Fruit fly (Drosophila melanogaster) whole organism, embryonic: ENCODE measurements around the gene FBXO11.

Experiments
- ATbp ChIP-seq: fragments of 200-800 bp; sonication (Bioruptor generic); optimal IDR thresholded peaks from 2 replicates; lab custom pipeline; 2017; ENCODE audit warnings: missing biosample characterization, mild to moderate bottlenecking, missing genetic modification characterization, missing genetic modification reagents
- CG11504 ChIP-seq: fragments of 200-800 bp; sonication (Bioruptor generic); optimal IDR thresholded peaks from 3 replicates; lab custom pipeline; 2019; ENCODE audit warnings: missing biosample characterization, mild to moderate bottlenecking, missing genetic modification characterization, moderate library complexity
- CG11696 ChIP-seq: fragments of 200-800 bp; sonication (Bioruptor generic); IDR thresholded peaks from 2 replicates; pipeline ENCODE4 v1.3.6; 2022; ENCODE audit warnings: missing biosample characterization, missing genetic modification characterization
- CG12219 ChIP-seq: fragments of 200-800 bp; sonication (Bioruptor generic); optimal IDR thresholded peaks from 3 replicates; lab custom pipeline; 2018; ENCODE audit warnings: missing biosample characterization, mild to moderate bottlenecking, missing genetic modification characterization
- CG12391 ChIP-seq: fragments of 200-800 bp; sonication (Bioruptor generic); optimal IDR thresholded peaks from 3 replicates; lab custom pipeline; 2018; ENCODE audit warnings: missing biosample characterization, mild to moderate bottlenecking, missing genetic modification characterization, moderate library complexity
- CG1529 ChIP-seq: fragments of 200-800 bp; sonication (Bioruptor generic); optimal IDR thresholded peaks from 3 replicates; lab custom pipeline; 2018; ENCODE audit warnings: missing biosample characterization, missing genetic modification characterization
- CG15601 ChIP-seq: fragments of 200-800 bp; sonication (Bioruptor generic); optimal IDR thresholded peaks from 3 replicates; lab custom pipeline; 2019; ENCODE audit warnings: missing biosample characterization, mild to moderate bottlenecking, missing genetic modification characterization, moderate library complexity
- CG1603 ChIP-seq: fragments of 200-800 bp; sonication (Bioruptor generic); optimal IDR thresholded peaks from 2 replicates; lab custom pipeline; 2019; ENCODE audit warnings: missing biosample characterization, mild to moderate bottlenecking, missing genetic modification characterization, moderate library complexity
- CG16815 ChIP-seq: fragments of 200-800 bp; sonication (Bioruptor generic); optimal IDR thresholded peaks from 3 replicates; lab custom pipeline; 2017; ENCODE audit warnings: missing biosample characterization, mild to moderate bottlenecking, missing genetic modification characterization
- CG16863 ChIP-seq: fragments of 200-800 bp; sonication (Bioruptor generic); optimal IDR thresholded peaks from 3 replicates; lab custom pipeline; 2016; ENCODE audit warnings: missing biosample characterization, missing genetic modification characterization
- CG18599 ChIP-seq: fragments of 200-800 bp; sonication (Bioruptor generic); optimal IDR thresholded peaks from 3 replicates; lab custom pipeline; 2017; ENCODE audit warnings: missing biosample characterization, missing genetic modification characterization, mild to moderate bottlenecking, moderate library complexity, missing genetic modification reagents
- CG2120 ChIP-seq: fragments of 200-800 bp; sonication (Bioruptor generic); optimal IDR thresholded peaks from 3 replicates; lab custom pipeline; 2016; ENCODE audit warnings: missing biosample characterization, missing genetic modification characterization
- CG2712 ChIP-seq: fragments of 200-800 bp; optimal IDR thresholded peaks from 3 replicates; lab custom pipeline; 2019; ENCODE audit warnings: missing biosample characterization, mild to moderate bottlenecking, missing genetic modification characterization, moderate library complexity
- CG7839 ChIP-seq: fragments of 200-800 bp; sonication (Bioruptor generic); optimal IDR thresholded peaks from 3 replicates; lab custom pipeline; 2018; ENCODE audit warnings: missing biosample characterization, mild to moderate bottlenecking, missing genetic modification characterization, moderate library complexity
- CG8290 ChIP-seq, 3 experiments: fragments of 200-800 bp; sonication (Bioruptor generic); optimal IDR thresholded peaks; 2 replicates each; lab custom pipeline; 2016 to 2019; ENCODE audit warnings: missing biosample characterization in 3 of 3, missing genetic modification characterization in 3 of 3, mild to moderate bottlenecking in 2 of 3, moderate library complexity in 1 of 3
- CG8388 ChIP-seq: fragments of 200-800 bp; sonication (Bioruptor generic); optimal IDR thresholded peaks from 2 replicates; lab custom pipeline; 2019; ENCODE audit warnings: missing biosample characterization, mild to moderate bottlenecking, missing genetic modification characterization, moderate library complexity
- D19A ChIP-seq: fragments of 200-800 bp; optimal IDR thresholded peaks from 3 replicates; lab custom pipeline; 2019; ENCODE audit warnings: missing biosample characterization, mild to moderate bottlenecking, missing genetic modification characterization, moderate library complexity
- Dek ChIP-seq: fragments of 200-800 bp; sonication (Bioruptor generic); optimal IDR thresholded peaks from 3 replicates; lab custom pipeline; 2019; ENCODE audit warnings: missing biosample characterization, mild to moderate bottlenecking, missing genetic modification characterization, moderate library complexity
- Dp ChIP-seq: fragments of 200-800 bp; sonication (Bioruptor generic); optimal IDR thresholded peaks from 2 replicates; lab custom pipeline; 2018; ENCODE audit warnings: missing biosample characterization, mild to moderate bottlenecking, missing genetic modification characterization, moderate library complexity
- Fer1 ChIP-seq: fragments of 200-800 bp; sonication (Bioruptor generic); optimal IDR thresholded peaks from 2 replicates; lab custom pipeline; 2017; ENCODE audit warnings: missing biosample characterization, mild to moderate bottlenecking, missing genetic modification characterization
- Hr51 ChIP-seq, 2 experiments: fragments of 200-800 bp; sonication (Bioruptor generic); optimal IDR thresholded peaks; 2 replicates in 1 of 2; 3 replicates in 1 of 2; lab custom pipeline; 2016 to 2018; ENCODE audit warnings: missing biosample characterization in 2 of 2, missing genetic modification characterization in 2 of 2, mild to moderate bottlenecking in 1 of 2, moderate library complexity in 1 of 2
- Mes4 ChIP-seq: fragments of 200-800 bp; sonication (Bioruptor generic); optimal IDR thresholded peaks from 2 replicates; lab custom pipeline; 2016; ENCODE audit warnings: missing biosample characterization, missing genetic modification characterization
- Opbp ChIP-seq: fragments of 200-800 bp; sonication (Bioruptor generic); IDR thresholded peaks from 3 replicates; pipeline ENCODE4 v1.3.6; 2022; ENCODE audit warnings: missing biosample characterization, missing genetic modification characterization; ENCODE audit not compliant: partially characterized antibody
- PHDP ChIP-seq: fragments of 200-800 bp; sonication (Bioruptor generic); optimal IDR thresholded peaks from 3 replicates; lab custom pipeline; 2018; ENCODE audit warnings: missing biosample characterization, mild to moderate bottlenecking, missing genetic modification characterization, moderate library complexity
- Ptx1 ChIP-seq: fragments of 200-800 bp; sonication (Bioruptor generic); IDR thresholded peaks from 2 replicates; pipeline ENCODE4 v1.3.6; 2022; ENCODE audit warnings: missing biosample characterization, missing genetic modification characterization
- Rfx ChIP-seq: fragments of 200-800 bp; sonication (Bioruptor generic); IDR thresholded peaks from 2 replicates; pipeline ENCODE4 v1.3.6; 2022; ENCODE audit warnings: missing biosample characterization, missing genetic modification characterization
- Sox102F ChIP-seq: fragments of 200-800 bp; sonication (Bioruptor generic); optimal IDR thresholded peaks from 2 replicates; lab custom pipeline; 2018; ENCODE audit warnings: missing biosample characterization, mild to moderate bottlenecking, missing genetic modification characterization, moderate library complexity
- Xbp1 ChIP-seq: fragments of 200-800 bp; sonication (Bioruptor generic); optimal IDR thresholded peaks from 3 replicates; lab custom pipeline; 2016; ENCODE audit warnings: missing biosample characterization, mild to moderate bottlenecking, missing genetic modification characterization
- ap ChIP-seq: fragments of 200-800 bp; sonication (Bioruptor generic); IDR thresholded peaks from 2 replicates; pipeline ENCODE4 v1.3.6; 2022; ENCODE audit warnings: missing biosample characterization, missing genetic modification characterization
- bsh ChIP-seq, 2 experiments: fragments of 200-800 bp; sonication (Bioruptor generic); optimal IDR thresholded peaks; 2 replicates each; lab custom pipeline; 2017 to 2018; ENCODE audit warnings: mild to moderate bottlenecking in 2 of 2, missing biosample characterization in 2 of 2, missing genetic modification characterization in 2 of 2, moderate library complexity in 1 of 2
- crol ChIP-seq: fragments of 200-800 bp; sonication (Bioruptor generic); IDR thresholded peaks from 2 replicates; pipeline ENCODE4 v1.3.6; 2022; ENCODE audit warnings: missing biosample characterization, missing genetic modification characterization
- dmrt99B ChIP-seq: fragments of 200-800 bp; sonication (Bioruptor generic); optimal IDR thresholded peaks from 2 replicates; lab custom pipeline; 2018; ENCODE audit warnings: missing biosample characterization, mild to moderate bottlenecking, missing genetic modification characterization, moderate library complexity
- fd96Cb ChIP-seq: fragments of 200-800 bp; sonication (Bioruptor generic); optimal IDR thresholded peaks from 2 replicates; lab custom pipeline; 2018; ENCODE audit warnings: missing biosample characterization, mild to moderate bottlenecking, missing genetic modification characterization, moderate library complexity
- gem ChIP-seq: fragments of 200-800 bp; sonication (Bioruptor generic); optimal IDR thresholded peaks from 2 replicates; lab custom pipeline; 2019; ENCODE audit warnings: missing biosample characterization, mild to moderate bottlenecking, missing genetic modification characterization, moderate library complexity
- grau ChIP-seq: fragments of 200-800 bp; optimal IDR thresholded peaks from 3 replicates; lab custom pipeline; 2019; ENCODE audit warnings: missing biosample characterization, mild to moderate bottlenecking, missing genetic modification characterization, moderate library complexity
- gsb-n ChIP-seq: fragments of 200-800 bp; sonication (Bioruptor generic); optimal IDR thresholded peaks from 3 replicates; lab custom pipeline; 2018; ENCODE audit warnings: missing biosample characterization, mild to moderate bottlenecking, missing genetic modification characterization
- kni ChIP-seq: fragments of 200-800 bp; sonication (Bioruptor generic); optimal IDR thresholded peaks from 3 replicates; lab custom pipeline; 2017; ENCODE audit warnings: mild to moderate bottlenecking, missing biosample characterization, missing genetic modification reagents, missing genetic modification characterization
- lab ChIP-seq: fragments of 200-800 bp; sonication (Bioruptor generic); optimal IDR thresholded peaks from 3 replicates; lab custom pipeline; 2017; ENCODE audit warnings: missing biosample characterization, missing genetic modification characterization, mild to moderate bottlenecking, moderate library complexity, missing genetic modification reagents
- nmo ChIP-seq: fragments of 200-800 bp; sonication (Bioruptor generic); optimal IDR thresholded peaks from 2 replicates; lab custom pipeline; 2018; ENCODE audit warnings: missing biosample characterization, mild to moderate bottlenecking, missing genetic modification characterization, moderate library complexity
- row ChIP-seq: fragments of 200-800 bp; sonication (Bioruptor generic); IDR thresholded peaks from 3 replicates; pipeline ENCODE4 v1.3.6; 2022; ENCODE audit warnings: missing biosample characterization, missing genetic modification characterization
- sens ChIP-seq: fragments of 200-800 bp; sonication (Bioruptor generic); peaks from one replicate; lab custom pipeline; 2016; ENCODE audit warnings: missing biosample characterization, missing genetic modification characterization
- so ChIP-seq: fragments of 200-800 bp; sonication (Bioruptor generic); IDR thresholded peaks from 3 replicates; pipeline ENCODE4 v1.3.6; 2022; ENCODE audit warnings: missing biosample characterization, missing genetic modification characterization
- vvl ChIP-seq: fragments of 200-800 bp; sonication (Bioruptor generic); IDR thresholded peaks from 2 replicates; pipeline ENCODE4 v1.3.6; 2022; ENCODE audit warnings: missing biosample characterization, missing genetic modification characterization
- wek ChIP-seq: fragments of 200-800 bp; sonication (Bioruptor generic); optimal IDR thresholded peaks from 3 replicates; lab custom pipeline; 2018; ENCODE audit warnings: missing biosample characterization, mild to moderate bottlenecking, missing genetic modification characterization, moderate library complexity

The FBXO11 gene

dm6 chr3R:9784341-9785062, 24.7 kb downstream of the FBXO11 start, which contains the start of the genes MtnA and CG8500 (continued):
- TF ChIP-seq Opbp = 0 out of 3 replicates have a peak, but pooled peaks have one; percentile 24
- TF ChIP-seq crol (GFP tag; lab: Robert Waterston, UW) = peak; percentile 93
- TF ChIP-seq Dp (GFP tag; lab: Kevin White, UChicago) = peak; percentile 64
- no peak for TF ChIP-seq CG8290 (GFP tag; optimal IDR thresholded peaks at IDR 0.05; lab: Kevin White, UChicago)
- peak in 1 of 2 experiments; percentile 62 for TF ChIP-seq CG8290 (tag; optimal IDR thresholded peaks at IDR 0.05; lab: Kevin White, UChicago)
- TF ChIP-seq Fer1 (GFP tag; lab: Kevin White, UChicago) = peak; percentile 55

dm6 chr3R:9783240-9783917, 25.8 kb downstream of the FBXO11 start:
- TF ChIP-seq ap (GFP tag; lab: Robert Waterston, UW) (no peak), gsb-n (tag; lab: Kevin White, UChicago) (peak; percentile 14), CG15601 (tag; lab: Kevin White, UChicago) (no peak), CG12391 (tag; lab: Kevin White, UChicago) (peak; percentile 16), CG16815 (GFP tag; lab: Kevin White, UChicago) (no peak), D19A (tag; lab: Kevin White, UChicago) (peak; percentile 1), Ptx1 (GFP tag; lab: Robert Waterston, UW) (peak; percentile 16; the same call in 1 of the 2 replicates), PHDP (peak; percentile 26), CG16863 (no peak), Mes4 (GFP tag; lab: Kevin White, UChicago) (no peak), dmrt99B (tag; lab: Kevin White, UChicago) (peak; percentile 34), grau (tag; lab: Kevin White, UChicago) (peak; percentile 15), CG12219 (GFP tag; lab: Kevin White, UChicago) (no peak), fd96Cb (tag; lab: Kevin White, UChicago) (no peak), kni (GFP tag; lab: Kevin White, UChicago) (no peak), CG7839 (peak; percentile 41), ATbp (GFP tag; lab: Kevin White, UChicago) (peak; percentile 29), so (GFP tag; lab: Robert Waterston, UW) (0 out of 3 replicates have a peak, but pooled peaks have one; percentile 25), Fer1 (GFP tag; lab: Kevin White, UChicago) (peak; percentile 2), Dek (peak; percentile 9), Xbp1 (peak; percentile 6), lab (no peak), CG11696 (GFP tag; lab: Robert Waterston, UW) (peak; percentile 79), Hr51 (GFP tag; optimal IDR thresholded peaks at IDR 0.05; lab: Kevin White, UChicago) (peak in 1 of 2 experiments; percentile 36), CG2712 (peak; percentile 35), nmo (peak; percentile 5), Rfx (GFP tag; lab: Robert Waterston, UW) (no peak), CG11504 (no peak), CG8388 (GFP tag; lab: Kevin White, UChicago) (peak; percentile 50), CG1603 (no peak), gem (tag; lab: Kevin White, UChicago) (peak; percentile 73), Sox102F (GFP tag; lab: Kevin White, UChicago) (peak; percentile 25), CG18599 (GFP tag; lab: Kevin White, UChicago) (peak; percentile 7), vvl (GFP tag; lab: Robert Waterston, UW) (0 out of 2 replicates have a peak, but pooled peaks have one; percentile 8), CG2120 (GFP tag; lab: Kevin White, UChicago) (peak; percentile 24), sens (GFP tag; lab: Kevin White, UChicago) (peak; percentile 25), row (GFP tag; lab: Robert Waterston, UW) (peak; percentile 41; the same call in 1 of the 3 replicates), wek (GFP tag; lab: Kevin White, UChicago) (no peak), CG1529 (GFP tag; lab: Kevin White, UChicago) (no peak), bsh (GFP tag; optimal IDR thresholded peaks at IDR 0.05; lab: Kevin White, UChicago) (peak in 1 of 2 experiments; percentile 33)
